Worm (Caenorhabditis elegans): ENCODE measurements around the gene cutc-1.

The cutc-1 gene

ce11 chrIII:8425076-8425475 lies 21.7 kb upstream of the cutc-1 start (continued):
- no peak for TF ChIP-seq madf-5 (GFP tag; IDR thresholded peaks at IDR 0.05)
- TF ChIP-seq saeg-2 (GFP tag; IDR thresholded peaks at IDR 0.05) = no peak
- no peak for TF ChIP-seq nhr-111 (GFP tag; optimal IDR thresholded peaks at IDR 0.05)
- TF ChIP-seq Y48G9A.11 (GFP tag; IDR thresholded peaks at IDR 0.05) = no peak
- peak; percentile 68 for TF ChIP-seq dmd-6 (GFP tag; IDR thresholded peaks at IDR 0.05)
- no peak for TF ChIP-seq ama-1 (optimal IDR thresholded peaks at IDR 0.05)
- no peak for TF ChIP-seq ztf-11 (tag; optimal IDR thresholded peaks at IDR 0.05)
- TF ChIP-seq nhr-42 (GFP tag; IDR thresholded peaks at IDR 0.05) = 0 out of 2 replicates have a peak, but pooled peaks have one; percentile 12
- no peak for TF ChIP-seq zip-11 (GFP tag; IDR thresholded peaks at IDR 0.05)
- TF ChIP-seq skn-1 (tag; optimal IDR thresholded peaks at IDR 0.05) = no peak
- peak; percentile 27 for TF ChIP-seq dpl-1 (GFP tag; optimal IDR thresholded peaks at IDR 0.05)
- TF ChIP-seq unc-39 (tag; optimal IDR thresholded peaks at IDR 0.05) = no peak
- no peak for TF ChIP-seq ceh-44 (GFP tag; IDR thresholded peaks at IDR 0.05)
- no peak for TF ChIP-seq spr-3 (GFP tag; optimal IDR thresholded peaks at IDR 0.05)
- TF ChIP-seq F44E2.7 (GFP tag; IDR thresholded peaks at IDR 0.05) = no peak
- peak; percentile 97 for TF ChIP-seq aha-1 (tag)
- peak; percentile 61 for TF ChIP-seq spr-1 (tag; optimal IDR thresholded peaks at IDR 0.05)
- no peak for TF ChIP-seq gei-8 (GFP tag; optimal IDR thresholded peaks at IDR 0.05)
- TF ChIP-seq ZK337.2 (GFP tag; IDR thresholded peaks at IDR 0.05) = no peak
- TF ChIP-seq nhr-77 (tag; optimal IDR thresholded peaks at IDR 0.05) = peak; percentile 61
- peak; percentile 74 for TF ChIP-seq duxl-1 (tag; optimal IDR thresholded peaks at IDR 0.05; ENCODE audit: poor library complexity)
- peak; percentile 79 for TF ChIP-seq mes-2 (tag; optimal IDR thresholded peaks at IDR 0.05; ENCODE audit: poor library complexity, severe bottlenecking)
- no peak for TF ChIP-seq ceh-32 (tag; optimal IDR thresholded peaks at IDR 0.05; ENCODE audit: poor library complexity)
- no peak for TF ChIP-seq snpc-1.2 (GFP tag; IDR thresholded peaks at IDR 0.05)
- TF ChIP-seq Y5F2A.4 (GFP tag; optimal IDR thresholded peaks at IDR 0.05) = no peak
- TF ChIP-seq nhr-25 (tag; optimal IDR thresholded peaks at IDR 0.05; ENCODE audit: borderline replicate concordance, insufficient read depth) = no peak
- TF ChIP-seq ztf-7 (tag; optimal IDR thresholded peaks at IDR 0.05) = no peak

- TF ChIP-seq set-16 (GFP tag; IDR thresholded peaks at IDR 0.05) = no peak
Measured at ce11 chrIII:8417968-8418267, 14.5 kb upstream of the cutc-1 start, which contains the start of gene sor-1. sor-1 (plus strand) TSS chrIII:8418168.

DNA sequence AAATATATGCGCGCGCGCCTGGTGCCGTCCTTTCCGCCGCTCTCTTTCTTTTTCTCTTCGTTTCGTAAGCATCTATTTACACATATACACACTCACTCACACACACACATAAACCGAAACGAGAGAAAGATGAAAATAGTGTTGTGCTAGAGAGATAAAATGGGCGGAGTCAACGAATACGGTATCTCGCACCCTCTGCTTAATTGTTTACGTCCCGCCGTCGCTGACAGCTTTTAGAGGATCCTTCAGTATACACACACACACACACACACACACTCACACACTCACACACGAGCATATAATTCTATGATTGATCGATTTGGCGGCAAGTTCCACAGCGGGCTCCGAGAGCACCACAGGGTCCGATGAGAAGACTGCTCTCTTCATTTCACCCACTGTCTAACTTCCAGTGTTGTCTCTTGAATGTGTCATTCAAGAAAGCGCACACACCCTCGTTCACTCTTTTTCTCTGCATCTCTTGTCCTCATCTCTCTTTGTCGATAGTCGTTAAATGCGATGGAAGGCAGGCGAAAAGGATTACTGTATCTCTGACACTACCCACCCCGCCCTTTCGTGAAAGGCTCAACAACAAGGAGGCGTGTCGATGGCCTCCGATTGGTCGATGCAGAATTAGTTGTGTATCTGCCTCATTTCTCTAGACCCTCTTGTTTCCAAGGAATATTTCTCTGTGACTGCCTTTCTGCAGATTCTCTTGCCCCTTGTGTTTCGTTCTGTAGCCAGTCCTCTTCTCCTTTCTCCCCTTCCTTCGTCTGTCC lies 14.0 kb upstream of the cutc-1 start:
- TF ChIP-seq lin-39 (tag; optimal IDR thresholded peaks at IDR 0.05) (peak; percentile 57), jun-1 (tag; optimal IDR thresholded peaks at IDR 0.05) (peak; percentile 69), spr-3 (GFP tag; optimal IDR thresholded peaks at IDR 0.05) (peak; percentile 31), ceh-28 (tag; optimal IDR thresholded peaks at IDR 0.05) (peak; percentile 86), mdl-1 (tag; optimal IDR thresholded peaks at IDR 0.05) (peak; percentile 62 to 81), mxl-3 (GFP tag; optimal IDR thresholded peaks at IDR 0.05) (peak; percentile 70), madf-5 (GFP tag; IDR thresholded peaks at IDR 0.05) (no peak), tra-1 (GFP tag; IDR thresholded peaks at IDR 0.05) (no peak), egl-27 (tag; optimal IDR thresholded peaks at IDR 0.05) (no peak), ceh-44 (GFP tag; IDR thresholded peaks at IDR 0.05) (no peak), lir-3 (tag; optimal IDR thresholded peaks at IDR 0.05) (peak; percentile 34), hmg-1.1 (GFP tag; IDR thresholded peaks at IDR 0.05) (peak; percentile 94), zip-2 (tag; optimal IDR thresholded peaks at IDR 0.05) (peak; percentile 20), nhr-77 (tag; optimal IDR thresholded peaks at IDR 0.05) (peak; percentile 41), egl-43 (GFP tag; IDR thresholded peaks at IDR 0.05) (peak; percentile 61; the same call in 1 of the 2 replicates), dpl-1 (GFP tag; optimal IDR thresholded peaks at IDR 0.05) (peak; percentile 43), mdt-29 (GFP tag; IDR thresholded peaks at IDR 0.05) (no peak), php-3 (GFP tag; IDR thresholded peaks at IDR 0.05) (peak; percentile 77), zag-1 (tag; optimal IDR thresholded peaks at IDR 0.05) (peak; percentile 60), T26A8.4 (GFP tag; IDR thresholded peaks at IDR 0.05) (peak; percentile 91), lin-1 (GFP tag; IDR thresholded peaks at IDR 0.05) (no peak; the same call in 1 of the 2 replicates), nhr-102 (tag; optimal IDR thresholded peaks at IDR 0.05) (peak; percentile 90), ceh-20 (GFP tag; IDR thresholded peaks at IDR 0.05) (peak; percentile 91), aly-2 (tag; optimal IDR thresholded peaks at IDR 0.05) (no peak), nhr-11 (tag; optimal IDR thresholded peaks at IDR 0.05) (peak; percentile 95)

All from whole organism, L4 larva.